Worm (Caenorhabditis elegans): Measurements from ENCODE around the gene smg-4.

Gene smg-4

ce11 chrV:9763759-9764158, 13.8 kb downstream of the smg-4 start:
- no peak for TF ChIP-seq snpc-4 (tag; optimal IDR thresholded peaks at IDR 0.05)
- TF ChIP-seq fkh-2 (tag; optimal IDR thresholded peaks at IDR 0.05): no peak
- no peak for TF ChIP-seq nhr-28 (tag; optimal IDR thresholded peaks at IDR 0.05)
- TF ChIP-seq elt-2 (tag; optimal IDR thresholded peaks at IDR 0.05): no peak

ce11 chrV:9758437-9758836, 19.1 kb downstream of the smg-4 start:
- no peak for TF ChIP-seq jun-1 (tag; optimal IDR thresholded peaks at IDR 0.05)
- TF ChIP-seq nhr-23 (tag; optimal IDR thresholded peaks at IDR 0.05): peak; percentile 25
- TF ChIP-seq fkh-10 (GFP tag; optimal IDR thresholded peaks at IDR 0.05): no peak

- TF ChIP-seq ceh-82 (tag; optimal IDR thresholded peaks at IDR 0.05): no peak
- no peak for TF ChIP-seq sea-2 (GFP tag; optimal IDR thresholded peaks at IDR 0.05)
- no peak for TF ChIP-seq nhr-67 (tag; optimal IDR thresholded peaks at IDR 0.05)
- no peak for TF ChIP-seq ama-1 (optimal IDR thresholded peaks at IDR 0.05)
- no peak for TF ChIP-seq egl-27 (tag; optimal IDR thresholded peaks at IDR 0.05)
- TF ChIP-seq elt-1 (tag; optimal IDR thresholded peaks at IDR 0.05): no peak
- TF ChIP-seq tbx-2 (tag; optimal IDR thresholded peaks at IDR 0.05): no peak
- TF ChIP-seq lsy-12 (tag; optimal IDR thresholded peaks at IDR 0.05): no peak
- no peak for TF ChIP-seq fos-1 (tag; optimal IDR thresholded peaks at IDR 0.05)
- no peak for TF ChIP-seq R02D3.7 (tag; optimal IDR thresholded peaks at IDR 0.05)
- TF ChIP-seq lin-39 (tag; optimal IDR thresholded peaks at IDR 0.05): no peak
- TF ChIP-seq ztf-4 (tag; optimal IDR thresholded peaks at IDR 0.05): no peak
Observed at ce11 chrV:9757884-9758283, 19.7 kb downstream of the smg-4 start, which contains the start of gene F58E6.11. Gene F58E6.11, minus strand, starts transcription at chrV:9757984.

ce11 chrV:9756242-9756641, 21.3 kb downstream of the smg-4 start, which contains the start of gene hrg-3:
Gene hrg-3, plus strand, starts transcription at chrV:9756468.
- peak; percentile 85 for TF ChIP-seq elt-2 (tag; optimal IDR thresholded peaks at IDR 0.05)
- TF ChIP-seq nhr-28 (tag; optimal IDR thresholded peaks at IDR 0.05): no peak

- TF ChIP-seq ceh-28 (tag; optimal IDR thresholded peaks at IDR 0.05): no peak
- TF ChIP-seq jun-1 (tag; optimal IDR thresholded peaks at IDR 0.05): no peak
- no peak for TF ChIP-seq tbx-2 (tag; optimal IDR thresholded peaks at IDR 0.05)
- no peak for TF ChIP-seq mml-1 (tag; optimal IDR thresholded peaks at IDR 0.05)
- TF ChIP-seq egl-27 (tag; optimal IDR thresholded peaks at IDR 0.05): no peak
- no peak for TF ChIP-seq ztf-4 (tag; optimal IDR thresholded peaks at IDR 0.05)
- TF ChIP-seq ceh-16 (tag; optimal IDR thresholded peaks at IDR 0.05): no peak
- no peak for TF ChIP-seq nfya-1 (tag; optimal IDR thresholded peaks at IDR 0.05; ENCODE audit: insufficient read depth)
- TF ChIP-seq lin-15B (tag; optimal IDR thresholded peaks at IDR 0.05): no peak
- TF ChIP-seq elt-3 (tag; optimal IDR thresholded peaks at IDR 0.05): no peak
- TF ChIP-seq eor-1 (tag; optimal IDR thresholded peaks at IDR 0.05): no peak
- no peak for TF ChIP-seq unc-39 (tag; optimal IDR thresholded peaks at IDR 0.05)
- TF ChIP-seq nhr-237 (tag; optimal IDR thresholded peaks at IDR 0.05): no peak
- TF ChIP-seq ztf-11 (tag; optimal IDR thresholded peaks at IDR 0.05): no peak
- no peak for TF ChIP-seq ZK546.5 (tag; optimal IDR thresholded peaks at IDR 0.05)
- no peak for TF ChIP-seq mdl-1 (tag; optimal IDR thresholded peaks at IDR 0.05)
- TF ChIP-seq nhr-43 (tag; optimal IDR thresholded peaks at IDR 0.05; ENCODE audit: poor library complexity, severe bottlenecking): no peak
Observed at ce11 chrV:9755725-9756124, 21.8 kb downstream of the smg-4 start, which contains the start of gene F58E6.8. Gene F58E6.8, minus strand, starts transcription at chrV:9755825.

ce11 chrV:9754459-9754858, 23.1 kb downstream of the smg-4 start, which contains the start of gene F58E6.5:
Gene F58E6.5, minus strand, starts transcription at chrV:9754559.
- TF ChIP-seq nhr-12 (tag; optimal IDR thresholded peaks at IDR 0.05): no peak
- TF ChIP-seq fkh-10 (GFP tag; optimal IDR thresholded peaks at IDR 0.05): no peak
- no peak for TF ChIP-seq mml-1 (tag; optimal IDR thresholded peaks at IDR 0.05)
- TF ChIP-seq nhr-28 (tag; optimal IDR thresholded peaks at IDR 0.05): no peak
- TF ChIP-seq ceh-9 (tag; optimal IDR thresholded peaks at IDR 0.05): no peak
- no peak for TF ChIP-seq elt-2 (tag; optimal IDR thresholded peaks at IDR 0.05)
- no peak for TF ChIP-seq hmg-11 (tag; optimal IDR thresholded peaks at IDR 0.05)
- TF ChIP-seq R02D3.7 (tag; optimal IDR thresholded peaks at IDR 0.05): no peak
- TF ChIP-seq fos-1 (tag; optimal IDR thresholded peaks at IDR 0.05): no peak
- no peak for TF ChIP-seq nfya-1 (tag; optimal IDR thresholded peaks at IDR 0.05; ENCODE audit: insufficient read depth)
- TF ChIP-seq zag-1 (tag; optimal IDR thresholded peaks at IDR 0.05): no peak
- TF ChIP-seq tbx-2 (tag; optimal IDR thresholded peaks at IDR 0.05): no peak
- TF ChIP-seq ceh-82 (tag; optimal IDR thresholded peaks at IDR 0.05): no peak

Data from whole organism, L3 larva.